Fruit fly (Drosophila melanogaster) whole organism, embryonic: ENCODE data around the gene Capr.
A peak's percentile ranks its signal among the peaks of the same experiment; 100 is the strongest.

Source experiments
- Atf6 ChIP-seq: fragments of 200-800 bp; sonication (Bioruptor generic); IDR thresholded peaks from 2 replicates; pipeline ENCODE4 v1.3.6; 2022; ENCODE audit warnings: missing biosample characterization, missing genetic modification characterization
- CG10654 ChIP-seq: fragments of 200-800 bp; sonication (Bioruptor generic); optimal IDR thresholded peaks from 2 replicates; lab custom pipeline; 2016; ENCODE audit warnings: missing biosample characterization, missing genetic modification characterization
- CG10979 ChIP-seq: fragments of 200-800 bp; sonication (Bioruptor generic); optimal IDR thresholded peaks from 2 replicates; lab custom pipeline; 2018; ENCODE audit warnings: missing biosample characterization, mild to moderate bottlenecking, missing genetic modification characterization, moderate library complexity
- CG11696 ChIP-seq: fragments of 200-800 bp; sonication (Bioruptor generic); IDR thresholded peaks from 2 replicates; pipeline ENCODE4 v1.3.6; 2022; ENCODE audit warnings: missing biosample characterization, missing genetic modification characterization
- CG12104 ChIP-seq: fragments of 200-800 bp; sonication (Bioruptor generic); optimal IDR thresholded peaks from 3 replicates; lab custom pipeline; 2016; ENCODE audit warnings: missing biosample characterization, missing genetic modification characterization
- CG12219 ChIP-seq: fragments of 200-800 bp; sonication (Bioruptor generic); optimal IDR thresholded peaks from 3 replicates; lab custom pipeline; 2018; ENCODE audit warnings: missing biosample characterization, mild to moderate bottlenecking, missing genetic modification characterization
- CG13123 ChIP-seq: fragments of 200-800 bp; sonication (Bioruptor generic); optimal IDR thresholded peaks from 2 replicates; lab custom pipeline; 2016; ENCODE audit warnings: missing biosample characterization, missing genetic modification characterization
- CG13775 ChIP-seq: fragments of 200-800 bp; sonication (Bioruptor generic); optimal IDR thresholded peaks from 3 replicates; lab custom pipeline; 2017; ENCODE audit warnings: missing biosample characterization, mild to moderate bottlenecking, missing genetic modification characterization
- CG13894 ChIP-seq: fragments of 200-800 bp; sonication (Bioruptor generic); optimal IDR thresholded peaks from 3 replicates; lab custom pipeline; 2018; ENCODE audit warnings: missing biosample characterization, mild to moderate bottlenecking, missing genetic modification characterization, moderate library complexity
- CG14965 ChIP-seq: fragments of 200-800 bp; sonication (Bioruptor generic); optimal IDR thresholded peaks from 2 replicates; lab custom pipeline; 2016; ENCODE audit warnings: missing biosample characterization, missing genetic modification characterization, borderline replicate concordance
- CG15011 ChIP-seq: fragments of 200-800 bp; sonication (Bioruptor generic); optimal IDR thresholded peaks from 3 replicates; lab custom pipeline; 2018; ENCODE audit warnings: missing biosample characterization, mild to moderate bottlenecking, missing genetic modification characterization
- CG17802 ChIP-seq: fragments of 200-800 bp; sonication (Bioruptor generic); optimal IDR thresholded peaks from 2 replicates; lab custom pipeline; 2018; ENCODE audit warnings: missing biosample characterization, mild to moderate bottlenecking, missing genetic modification characterization, moderate library complexity
- CG17829 ChIP-seq: fragments of 200-800 bp; optimal IDR thresholded peaks from 2 replicates; lab custom pipeline; 2019; ENCODE audit warnings: missing biosample characterization, mild to moderate bottlenecking, missing genetic modification characterization, moderate library complexity
- CG18262 ChIP-seq: fragments of 200-800 bp; optimal IDR thresholded peaks from 3 replicates; lab custom pipeline; 2019; ENCODE audit warnings: missing biosample characterization, mild to moderate bottlenecking, missing genetic modification characterization, moderate library complexity
- CG34376 ChIP-seq: fragments of 200-800 bp; sonication (Bioruptor generic); optimal IDR thresholded peaks from 2 replicates; lab custom pipeline; 2018; ENCODE audit warnings: missing biosample characterization, mild to moderate bottlenecking, missing genetic modification characterization
- CG3838 ChIP-seq: fragments of 200-800 bp; sonication (Bioruptor generic); optimal IDR thresholded peaks from 3 replicates; lab custom pipeline; 2016; ENCODE audit warnings: missing biosample characterization, missing genetic modification characterization
- CG4617 ChIP-seq: fragments of 200-800 bp; sonication (Bioruptor generic); optimal IDR thresholded peaks from 3 replicates; lab custom pipeline; 2016; ENCODE audit warnings: missing biosample characterization, missing genetic modification characterization, borderline replicate concordance
- Deaf1 ChIP-seq: fragments of 200-800 bp; optimal IDR thresholded peaks from 3 replicates; lab custom pipeline; 2019; ENCODE audit warnings: missing biosample characterization, mild to moderate bottlenecking, missing genetic modification characterization, moderate library complexity
- Doc3 ChIP-seq: fragments of 200-800 bp; sonication (Bioruptor generic); IDR thresholded peaks from 3 replicates; pipeline ENCODE4 v1.3.6; 2022; ENCODE audit warnings: missing biosample characterization, missing genetic modification characterization; ENCODE audit not compliant: partially characterized antibody
- E2f1 ChIP-seq: fragments of 200-800 bp; sonication (Bioruptor generic); IDR thresholded peaks from 2 replicates; pipeline ENCODE4 v1.3.6; 2022; ENCODE audit warnings: missing biosample characterization, missing genetic modification characterization
- ERR ChIP-seq: fragments of 200-800 bp; sonication (Bioruptor generic); optimal IDR thresholded peaks from 2 replicates; lab custom pipeline; 2016; ENCODE audit warnings: missing biosample characterization, missing genetic modification characterization
- Eip74EF ChIP-seq, 2 experiments: fragments of 200-800 bp in 1 of 2; fragments of >200 bp in 1 of 2; sonication (Bioruptor generic) in 1 of 2; optimal IDR thresholded peaks; 2 replicates each; lab custom pipeline; 2017 to 2019; ENCODE audit warnings: missing biosample characterization in 2 of 2, missing genetic modification characterization in 2 of 2, mild to moderate bottlenecking in 1 of 2, moderate library complexity in 1 of 2
- GATAe ChIP-seq: fragments of 200-800 bp; sonication (Bioruptor generic); conservative IDR thresholded peaks from 2 replicates; pipeline ENCODE4 v1.3.6; 2022; ENCODE audit warnings: missing biosample characterization, missing genetic modification characterization
- Gsc ChIP-seq: fragments of 200-800 bp; sonication (Bioruptor generic); IDR thresholded peaks from 2 replicates; pipeline ENCODE4 v1.3.6; 2022; ENCODE audit warnings: missing biosample characterization, missing genetic modification characterization
- HmgZ ChIP-seq: fragments of 200-800 bp; sonication (Bioruptor generic); optimal IDR thresholded peaks from 2 replicates; lab custom pipeline; 2018; ENCODE audit warnings: missing biosample characterization, mild to moderate bottlenecking, missing genetic modification characterization
- Lhr ChIP-seq: fragments of 200-800 bp; sonication (Bioruptor generic); optimal IDR thresholded peaks from 3 replicates; lab custom pipeline; 2017; ENCODE audit warnings: mild to moderate bottlenecking, missing biosample characterization, missing genetic modification reagents, missing genetic modification characterization
- MBD-R2 ChIP-seq: fragments of 200-800 bp; sonication (Bioruptor generic); IDR thresholded peaks from 2 replicates; pipeline ENCODE4 v1.3.6; 2022; ENCODE audit warnings: missing biosample characterization, missing genetic modification characterization
- Nf-YA ChIP-seq: fragments of 200-800 bp; sonication (Bioruptor generic); IDR thresholded peaks from 2 replicates; pipeline ENCODE4 v1.3.6; 2022; ENCODE audit warnings: missing biosample characterization, missing genetic modification characterization
- Poxn ChIP-seq: fragments of 200-800 bp; sonication (Bioruptor generic); IDR thresholded peaks from 2 replicates; pipeline ENCODE4 v1.3.6; 2022; ENCODE audit warnings: missing biosample characterization, missing genetic modification characterization
- Scr ChIP-seq: fragments of 200-800 bp; sonication (Bioruptor generic); IDR thresholded peaks from 2 replicates; pipeline ENCODE4 v1.3.6; 2022; ENCODE audit warnings: missing biosample characterization, missing genetic modification characterization; ENCODE audit not compliant: partially characterized antibody
- Spps ChIP-seq: fragments of 200-800 bp; sonication (Bioruptor generic); optimal IDR thresholded peaks from 2 replicates; lab custom pipeline; 2018; ENCODE audit warnings: missing biosample characterization, mild to moderate bottlenecking, missing genetic modification characterization
- Sry-β ChIP-seq: fragments of 200-800 bp; sonication (Bioruptor generic); optimal IDR thresholded peaks from 2 replicates; lab custom pipeline; 2018; ENCODE audit warnings: missing biosample characterization, mild to moderate bottlenecking, missing genetic modification characterization, moderate library complexity
- Usf ChIP-seq: fragments of 200-800 bp; sonication (Bioruptor generic); optimal IDR thresholded peaks from 2 replicates; lab custom pipeline; 2017; ENCODE audit warnings: missing genotype, missing biosample characterization, missing genetic modification characterization
- br ChIP-seq: fragments of >200 bp; optimal IDR thresholded peaks from 2 replicates; lab custom pipeline; 2017
- dati ChIP-seq: fragments of 200-800 bp; sonication (Bioruptor generic); IDR thresholded peaks from 2 replicates; pipeline ENCODE4 v1.3.6; 2022; ENCODE audit warnings: missing biosample characterization, missing genetic modification characterization
- en ChIP-seq: fragments of 200-800 bp; sonication (Bioruptor generic); optimal IDR thresholded peaks from 2 replicates; lab custom pipeline; 2016; ENCODE audit warnings: missing biosample characterization, missing genetic modification characterization
- maf-S ChIP-seq: fragments of 200-800 bp; sonication (Bioruptor generic); optimal IDR thresholded peaks from 2 replicates; lab custom pipeline; 2016; ENCODE audit warnings: missing biosample characterization, missing genetic modification characterization
- mirr ChIP-seq: fragments of 200-800 bp; sonication (Bioruptor generic); optimal IDR thresholded peaks from 3 replicates; lab custom pipeline; 2018; ENCODE audit warnings: missing biosample characterization, mild to moderate bottlenecking, missing genetic modification characterization
- nau ChIP-seq: fragments of 200-800 bp; sonication (Bioruptor generic); optimal IDR thresholded peaks from 3 replicates; lab custom pipeline; 2017; ENCODE audit warnings: missing biosample characterization, mild to moderate bottlenecking, missing genetic modification characterization, missing genetic modification reagents
- nerfin-1 ChIP-seq: fragments of 200-800 bp; sonication (Bioruptor generic); optimal IDR thresholded peaks from 3 replicates; lab custom pipeline; 2019; ENCODE audit warnings: missing biosample characterization, mild to moderate bottlenecking, missing genetic modification characterization, moderate library complexity
- peb ChIP-seq: fragments of 200-800 bp; sonication (Bioruptor generic); IDR thresholded peaks from 2 replicates; pipeline ENCODE4 v1.3.6; 2022; ENCODE audit warnings: missing biosample characterization, missing genetic modification characterization
- run ChIP-seq: fragments of 200-800 bp; sonication (Bioruptor generic); optimal IDR thresholded peaks from 3 replicates; lab custom pipeline; 2018; ENCODE audit warnings: missing biosample characterization, mild to moderate bottlenecking, missing genetic modification characterization
- seq ChIP-seq: fragments of 200-800 bp; sonication (Bioruptor generic); IDR thresholded peaks from 2 replicates; pipeline ENCODE4 v1.3.6; 2022; ENCODE audit warnings: missing biosample characterization, missing genetic modification characterization
- sisA ChIP-seq: fragments of 200-800 bp; sonication (Bioruptor generic); IDR thresholded peaks from 2 replicates; pipeline ENCODE4 v1.3.6; 2022; ENCODE audit warnings: missing biosample characterization, missing genetic modification characterization
- slp2 ChIP-seq: fragments of 200-800 bp; sonication (Bioruptor generic); optimal IDR thresholded peaks from 2 replicates; lab custom pipeline; 2016; ENCODE audit warnings: missing biosample characterization, missing genetic modification characterization
- ssp ChIP-seq: fragments of 200-800 bp; sonication (Bioruptor generic); IDR thresholded peaks from 2 replicates; pipeline ENCODE4 v1.3.6; 2022; ENCODE audit warnings: missing biosample characterization, missing genetic modification characterization
- tin ChIP-seq: fragments of 200-800 bp; sonication (Bioruptor generic); optimal IDR thresholded peaks from 3 replicates; lab custom pipeline; 2016; ENCODE audit warnings: missing biosample characterization, missing genetic modification characterization
- ttk ChIP-seq: fragments of 200-800 bp; sonication (Bioruptor generic); IDR thresholded peaks from 2 replicates; pipeline ENCODE4 v2.1.2; 2022; ENCODE audit warnings: missing biosample characterization, missing genetic modification characterization
- vvl ChIP-seq: fragments of 200-800 bp; sonication (Bioruptor generic); IDR thresholded peaks from 2 replicates; pipeline ENCODE4 v1.3.6; 2022; ENCODE audit warnings: missing biosample characterization, missing genetic modification characterization

The Capr gene

dm6 chr3L:18640584-18641527 lies 32.3 kb downstream of the Capr start (continued):
- peak; percentile 71 for TF ChIP-seq CG18262
- TF ChIP-seq CG13123 (GFP tag; lab: Kevin White, UChicago), result peak; percentile 68
- TF ChIP-seq ttk (GFP tag; lab: Robert Waterston, UW), result peak; percentile 98
- peak; percentile 83 for TF ChIP-seq CG15011 (GFP tag; lab: Kevin White, UChicago)
- peak; percentile 95 for TF ChIP-seq seq (GFP tag; lab: Robert Waterston, UW)
- no peak for TF ChIP-seq br (lab: Kevin White, UChicago)
- TF ChIP-seq GATAe (GFP tag; lab: Robert Waterston, UW), result peak; percentile 83
- peak; percentile 67 for TF ChIP-seq Usf (GFP tag; lab: Kevin White, UChicago)
- peak; percentile 85 for TF ChIP-seq Deaf1 (tag; lab: Kevin White, UChicago)
- peak; percentile 99 for TF ChIP-seq vvl
- peak; percentile 97 for TF ChIP-seq Atf6 (GFP tag; lab: Robert Waterston, UW)
- TF ChIP-seq nerfin-1, result peak; percentile 80
- peak; percentile 53 for TF ChIP-seq CG14965 (GFP tag; lab: Kevin White, UChicago)
- TF ChIP-seq Doc3 (GFP tag; lab: Robert Waterston, UW), result no peak; the same call in 2 of the 3 replicates
- peak; percentile 52 for TF ChIP-seq Lhr
- peak; percentile 92 for TF ChIP-seq CG12219 (GFP tag; lab: Kevin White, UChicago)
- TF ChIP-seq tin (GFP tag; lab: Kevin White, UChicago), result peak; percentile 91
- peak; percentile 97 for TF ChIP-seq Nf-YA (GFP tag; lab: Robert Waterston, UW)
- peak; percentile 98 for TF ChIP-seq sisA (GFP tag; lab: Robert Waterston, UW)
- TF ChIP-seq CG10654 (GFP tag; lab: Kevin White, UChicago), result peak; percentile 78
- peak; percentile 76 for TF ChIP-seq CG4617
- TF ChIP-seq CG11696 (GFP tag; lab: Robert Waterston, UW), result peak; percentile 91
- peak; percentile 98 for TF ChIP-seq MBD-R2 (GFP tag; lab: Robert Waterston, UW)
- TF ChIP-seq mirr, result peak; percentile 92
- TF ChIP-seq dati, result peak; percentile 96
- TF ChIP-seq slp2 (GFP tag; lab: Kevin White, UChicago), result peak; percentile 88
- TF ChIP-seq ERR (GFP tag; lab: Kevin White, UChicago), result peak; percentile 88
- peak; percentile 81 for TF ChIP-seq CG34376 (GFP tag; lab: Kevin White, UChicago)
- peak; percentile 86 for TF ChIP-seq CG13775 (GFP tag; lab: Kevin White, UChicago)
- TF ChIP-seq en (GFP tag; lab: Kevin White, UChicago), result peak; percentile 52
- TF ChIP-seq ssp, result peak; percentile 90
- peak; percentile 82 for TF ChIP-seq Poxn (GFP tag; lab: Robert Waterston, UW)
- peak; percentile 82 for TF ChIP-seq CG17829 (tag; lab: Kevin White, UChicago)
- peak; percentile 83 for TF ChIP-seq nau
- TF ChIP-seq Gsc (GFP tag; lab: Robert Waterston, UW), result no peak
- TF ChIP-seq Eip74EF (GFP tag; optimal IDR thresholded peaks at IDR 0.05; lab: Kevin White, UChicago), result peak in 1 of 2 experiments; percentile 93
- peak; percentile 63 for TF ChIP-seq Spps (tag; lab: Kevin White, UChicago)
- TF ChIP-seq peb, result peak; percentile 92
- peak; percentile 97 for TF ChIP-seq E2f1
- peak; percentile 93 for TF ChIP-seq CG13894
- peak; percentile 83 for TF ChIP-seq CG12104 (GFP tag; lab: Kevin White, UChicago)
- TF ChIP-seq maf-S (GFP tag; lab: Kevin White, UChicago), result peak; percentile 84
- peak; percentile 10 for TF ChIP-seq Sry-β (GFP tag; lab: Kevin White, UChicago)
- TF ChIP-seq HmgZ (tag; lab: Kevin White, UChicago), result peak; percentile 96
- TF ChIP-seq Scr, result no peak
- peak; percentile 74 for TF ChIP-seq CG3838 (GFP tag; lab: Kevin White, UChicago)
- TF ChIP-seq run, result peak; percentile 91
- peak; percentile 78 for TF ChIP-seq CG10979 (tag; lab: Kevin White, UChicago)
- TF ChIP-seq CG17802 (tag; lab: Kevin White, UChicago), result peak; percentile 45
